Worm (Caenorhabditis elegans) whole organism, L4 larva: ENCODE data around the gene R102.6.

ENCODE experiments used
- D1046.2 ChIP-seq: fragments of 200-800 bp; sonication (Bioruptor generic); IDR thresholded peaks from 2 replicates; pipeline ENCODE4 v1.3.6; 2022; ENCODE audit warnings: missing genetic modification characterization, missing compliant biosample characterization
- dmd-9 ChIP-seq: fragments of 200-800 bp; sonication (Bioruptor generic); IDR thresholded peaks from 2 replicates; pipeline ENCODE4 v1.3.6; 2022; ENCODE audit warnings: missing genetic modification reagents, missing genetic modification characterization, missing compliant biosample characterization
- mxl-2 ChIP-seq: fragments of 200-800 bp; sonication (Bioruptor generic); conservative IDR thresholded peaks from 2 replicates; pipeline ENCODE4 v1.3.6; 2022; ENCODE audit warnings: missing genetic modification reagents, missing genetic modification characterization, missing compliant biosample characterization
- nhr-76 ChIP-seq: fragments of 150-350 bp; optimal IDR thresholded peaks from 2 replicates; lab custom pipeline; 2014; ENCODE audit warnings: missing biosample characterization, missing genetic modification characterization

DNA sequence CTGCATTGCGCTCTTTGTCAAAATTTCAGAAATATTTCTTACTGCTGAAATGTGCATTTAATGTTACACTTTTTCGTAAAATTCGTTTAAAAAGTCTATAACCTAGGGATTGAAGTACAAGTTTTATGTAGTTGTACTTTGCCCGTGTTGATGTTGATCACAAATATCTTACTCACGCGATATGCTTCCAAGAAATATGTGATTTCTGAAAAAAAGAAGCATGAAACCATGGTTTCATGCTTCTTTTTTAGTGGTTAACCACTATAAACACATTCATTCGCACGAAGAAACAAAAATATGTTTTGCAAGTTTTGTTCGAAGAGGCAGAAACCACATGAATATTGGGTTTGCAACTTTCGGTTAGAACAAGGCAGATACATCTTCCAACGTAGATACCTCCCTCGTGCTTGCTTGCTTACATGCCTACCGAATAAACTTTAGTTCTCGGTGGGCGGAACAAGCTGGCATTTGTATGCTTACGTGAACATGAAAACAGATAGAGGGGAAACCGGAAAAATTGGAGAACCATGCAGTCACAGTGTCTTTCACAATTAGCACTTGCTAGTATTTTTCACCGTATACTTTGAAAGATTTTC is 16.9 kb downstream of the R102.6 start, which contains the start of gene R102.3:
- TF ChIP-seq D1046.2, result no peak
- no peak for TF ChIP-seq nhr-76 (tag; lab: Kevin White, UChicago)
- TF ChIP-seq dmd-9, result no peak
- no peak for TF ChIP-seq mxl-2 (GFP tag; lab: Robert Waterston, UW)
